Fruit fly (Drosophila melanogaster) whole organism, wandering third instar larva: ENCODE data around the gene CG4970.

ENCODE experiments used
- Abd-B ChIP-seq: fragments of >200 bp; optimal IDR thresholded peaks from 2 replicates; lab custom pipeline; 2017; ENCODE audit warnings: missing biosample characterization, missing genetic modification characterization
- CG32264 ChIP-seq: fragments of 200-800 bp; sonication (Bioruptor generic); optimal IDR thresholded peaks from 2 replicates; lab custom pipeline; 2016; ENCODE audit warnings: missing biosample characterization, missing genetic modification characterization
- CG9705 ChIP-seq: fragments of 200-800 bp; sonication (Bioruptor generic); optimal IDR thresholded peaks from 2 replicates; lab custom pipeline; 2018; ENCODE audit warnings: missing biosample characterization, mild to moderate bottlenecking, missing genetic modification characterization
- Hr78 ChIP-seq: fragments of >200 bp; optimal IDR thresholded peaks from 2 replicates; lab custom pipeline; 2017; ENCODE audit warnings: missing biosample characterization, missing genetic modification characterization
- OdsH ChIP-seq: fragments of 200-800 bp; sonication (Bioruptor generic); optimal IDR thresholded peaks from 2 replicates; lab custom pipeline; 2016; ENCODE audit warnings: missing biosample characterization, mild to moderate bottlenecking, missing genetic modification characterization
- brk ChIP-seq: fragments of 200-800 bp; sonication (Bioruptor generic); optimal IDR thresholded peaks from 2 replicates; lab custom pipeline; 2016; ENCODE audit warnings: missing biosample characterization, mild to moderate bottlenecking, missing genetic modification characterization
- pan ChIP-seq: fragments of >200 bp; optimal IDR thresholded peaks from 2 replicates; lab custom pipeline; 2017
- psq ChIP-seq: fragments of 200-800 bp; sonication (Bioruptor generic); optimal IDR thresholded peaks from 3 replicates; lab custom pipeline; 2017; ENCODE audit warnings: missing biosample characterization, mild to moderate bottlenecking, missing genetic modification characterization, moderate library complexity
- sage ChIP-seq: fragments of 200-800 bp; sonication (Bioruptor generic); optimal IDR thresholded peaks from 2 replicates; lab custom pipeline; 2016; ENCODE audit warnings: missing biosample characterization, mild to moderate bottlenecking, missing genetic modification characterization
- tai ChIP-seq: sonication (Bioruptor generic); optimal IDR thresholded peaks from 2 replicates; lab custom pipeline; 2016; ENCODE audit warnings: missing biosample characterization, missing genetic modification characterization
- usp ChIP-seq: fragments of >200 bp; optimal IDR thresholded peaks from 2 replicates; lab custom pipeline; 2017; ENCODE audit warnings: missing biosample characterization, missing genetic modification characterization

DNA sequence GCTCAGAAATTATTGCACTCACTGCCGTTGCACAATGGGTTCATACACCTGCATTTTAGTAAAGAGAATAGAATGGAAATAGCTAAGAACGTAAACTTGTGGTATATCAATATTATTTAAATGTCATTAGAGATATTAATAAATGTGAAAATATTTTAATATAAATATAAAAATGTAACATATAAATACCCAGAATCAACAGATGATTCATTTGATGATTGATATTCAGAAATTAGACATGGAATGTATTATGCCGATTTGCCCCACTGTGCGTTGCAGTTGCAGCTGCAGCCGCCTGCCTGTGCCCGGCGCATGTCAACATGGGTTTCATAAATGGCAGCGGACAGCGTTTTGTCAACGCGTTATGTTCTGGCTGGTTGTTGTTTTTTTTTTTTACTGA lies 47.2 kb upstream of the CG4970 start:
- no peak for TF ChIP-seq pan (lab: Kevin White, UChicago)
- TF ChIP-seq psq (GFP tag; lab: Kevin White, UChicago), result no peak
- TF ChIP-seq sage (GFP tag; lab: Kevin White, UChicago), result no peak
- TF ChIP-seq Abd-B (GFP tag; lab: Kevin White, UChicago), result no peak
- TF ChIP-seq CG32264 (GFP tag; lab: Kevin White, UChicago), result no peak
- no peak for TF ChIP-seq brk (GFP tag; lab: Kevin White, UChicago)
- TF ChIP-seq tai (GFP tag; lab: Kevin White, UChicago), result no peak
- TF ChIP-seq CG9705, result no peak
- no peak for TF ChIP-seq OdsH
- TF ChIP-seq Hr78 (GFP tag; lab: Kevin White, UChicago), result no peak
- TF ChIP-seq usp (GFP tag; lab: Kevin White, UChicago), result no peak
